Worm (Caenorhabditis elegans): ENCODE data around the gene M02D8.5.
A peak's percentile ranks its signal among the peaks of the same experiment; 100 is the strongest.
"Not testable (repeated sequence)": the region's sequence is repeated elsewhere in the genome, so short reads cannot be mapped to it uniquely, and the experiment has no call there.

Gene M02D8.5

ce11 chrX:8731822-8732221, 29.6 kb downstream of the M02D8.5 start, which contains the start of gene M02D8.6:
Gene M02D8.6 (minus strand): TSS chrX:8731922.
- not testable (repeated sequence) for TF ChIP-seq K12H6.12 (tag; optimal IDR thresholded peaks at IDR 0.05); ccch-3 (GFP tag; optimal IDR thresholded peaks at IDR 0.05); nhr-120 (GFP tag; IDR thresholded peaks at IDR 0.05)

- no peak for TF ChIP-seq zfh-2 (GFP tag; conservative IDR thresholded peaks at IDR 0.05)
- TF ChIP-seq sea-2 (GFP tag; IDR thresholded peaks at IDR 0.05), result no peak
- TF ChIP-seq let-526 (GFP tag; IDR thresholded peaks at IDR 0.05), result no peak
- no peak for TF ChIP-seq hmg-20 (GFP tag; IDR thresholded peaks at IDR 0.05)
- TF ChIP-seq lsl-1 (GFP tag; optimal IDR thresholded peaks at IDR 0.05), result no peak
- no peak for TF ChIP-seq F49E8.2 (tag; optimal IDR thresholded peaks at IDR 0.05; ENCODE audit: insufficient read depth)
- no peak for TF ChIP-seq ceh-58 (GFP tag; IDR thresholded peaks at IDR 0.05)
- no peak for TF ChIP-seq snpc-1.1 (tag; optimal IDR thresholded peaks at IDR 0.05; ENCODE audit: insufficient read depth)
- TF ChIP-seq hrde-1 (tag; optimal IDR thresholded peaks at IDR 0.05; ENCODE audit: borderline replicate concordance), result no peak
Measured at ce11 chrX:8727306-8727705, 34.1 kb downstream of the M02D8.5 start, which contains the start of gene EGAP4.1. Gene EGAP4.1 (minus strand): TSS chrX:8727406.

DNA sequence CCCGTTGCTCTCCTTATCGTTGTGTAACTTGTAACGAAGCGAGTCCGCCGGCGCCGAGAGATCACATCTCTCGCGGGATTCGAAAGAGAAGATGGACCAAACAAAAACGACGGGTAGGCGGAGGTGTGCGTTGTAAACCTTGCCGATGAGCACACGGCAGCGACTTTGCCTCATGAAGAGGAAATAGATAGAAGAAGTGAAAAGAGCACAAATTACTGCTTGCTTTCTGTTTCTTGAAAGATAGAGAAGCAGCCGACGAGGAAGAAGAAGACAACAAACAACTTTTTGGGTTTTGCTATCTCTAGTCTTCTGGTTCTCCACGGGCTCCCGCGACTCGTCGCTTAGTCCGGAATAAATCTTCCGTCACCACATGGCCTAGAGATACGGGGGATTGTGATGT, 37.6 kb downstream of the M02D8.5 start:
- peak; percentile 27 for TF ChIP-seq somi-1 (GFP tag; optimal IDR thresholded peaks at IDR 0.05)
- TF ChIP-seq efl-1 (GFP tag; optimal IDR thresholded peaks at IDR 0.05), result no peak
- no peak for TF ChIP-seq madf-6 (GFP tag; IDR thresholded peaks at IDR 0.05)
- TF ChIP-seq attf-6 (GFP tag; IDR thresholded peaks at IDR 0.05), result no peak
- no peak for TF ChIP-seq sea-2 (GFP tag; IDR thresholded peaks at IDR 0.05)

DNA sequence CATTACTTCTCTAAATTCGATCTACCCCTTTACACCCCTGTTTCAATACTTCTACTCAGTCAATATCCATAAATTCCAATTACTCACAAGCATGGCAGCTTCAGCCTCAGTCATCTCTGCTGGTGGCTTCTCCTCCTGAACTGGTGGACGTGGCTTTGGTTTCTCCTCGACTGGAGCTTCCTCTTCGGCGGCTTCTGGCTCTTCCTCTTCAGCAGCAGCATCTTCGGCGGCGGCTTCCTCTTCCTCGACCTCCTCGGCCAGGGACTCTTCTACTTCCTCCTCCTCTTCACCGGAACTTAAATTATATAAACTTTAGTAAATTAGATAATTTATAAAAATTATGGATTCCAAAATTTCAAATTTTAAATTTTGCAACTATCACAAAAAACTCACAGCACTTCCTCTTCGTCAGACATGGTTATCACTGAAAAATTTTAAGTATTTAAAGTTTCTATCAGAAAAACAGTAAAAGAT, 38.2 kb downstream of the M02D8.5 start, which contains the start of gene tnt-2:
tnt-2 (minus strand) TSS at position 424 of the 474 bp plus-strand sequence.
- TF ChIP-seq egrh-3 (GFP tag; IDR thresholded peaks at IDR 0.05) (peak; percentile 84), F57A8.1 (GFP tag; optimal IDR thresholded peaks at IDR 0.05) (no peak)

ce11 chrX:8721273-8721672, 40.1 kb downstream of the M02D8.5 start:
- TF ChIP-seq snpc-4 (GFP tag; optimal IDR thresholded peaks at IDR 0.05) (no peak), snpc-4 (tag; optimal IDR thresholded peaks at IDR 0.05) (no peak), Y53G8AR.9 (GFP tag; conservative IDR thresholded peaks at IDR 0.05) (no peak), lag-1 (GFP tag; IDR thresholded peaks at IDR 0.05) (no peak), ztf-25 (GFP tag; IDR thresholded peaks at IDR 0.05) (no peak), unc-62 (GFP tag; optimal IDR thresholded peaks at IDR 0.05) (no peak), pbrm-1 (GFP tag; IDR thresholded peaks at IDR 0.05) (no peak), madf-3 (GFP tag; IDR thresholded peaks at IDR 0.05) (no peak), let-526 (GFP tag; IDR thresholded peaks at IDR 0.05) (no peak), xnd-1 (tag; optimal IDR thresholded peaks at IDR 0.05) (no peak), hlh-12 (tag; optimal IDR thresholded peaks at IDR 0.05) (no peak)

DNA sequence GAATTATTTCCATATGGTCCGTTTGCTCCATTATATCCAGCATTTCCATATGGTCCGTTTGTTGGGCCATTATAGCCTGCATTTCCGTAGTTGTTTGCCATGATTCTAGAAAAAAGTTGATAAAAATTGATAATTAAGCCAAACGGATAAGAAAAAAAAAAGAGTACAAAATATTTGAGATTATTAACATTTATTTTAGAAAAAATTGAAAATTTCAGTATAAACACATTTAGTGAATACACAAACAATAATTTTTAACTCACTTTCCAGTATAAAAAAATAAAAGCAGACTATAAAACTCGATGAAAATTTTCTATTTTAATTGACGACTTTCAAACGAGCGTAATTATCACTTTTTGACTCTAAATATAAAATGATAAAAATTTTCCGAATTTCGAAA, 40.7 kb downstream of the M02D8.5 start, which contains the start of gene F53A9.9:
F53A9.9 (minus strand) TSS at position 101 of the 400 bp plus-strand sequence.
- TF ChIP-seq hlh-12 (tag; optimal IDR thresholded peaks at IDR 0.05), result no peak
- TF ChIP-seq attf-6 (GFP tag; IDR thresholded peaks at IDR 0.05), result no peak
- no peak for TF ChIP-seq Y95B8A.8 (GFP tag; IDR thresholded peaks at IDR 0.05)
- TF ChIP-seq lin-54 (GFP tag; optimal IDR thresholded peaks at IDR 0.05), result no peak
- no peak for TF ChIP-seq sea-2 (GFP tag; IDR thresholded peaks at IDR 0.05)
- TF ChIP-seq tbp1 (GFP tag; optimal IDR thresholded peaks at IDR 0.05), result no peak
- no peak for TF ChIP-seq ztf-3 (GFP tag; optimal IDR thresholded peaks at IDR 0.05)
- TF ChIP-seq nhr-120 (GFP tag; IDR thresholded peaks at IDR 0.05), result no peak
- TF ChIP-seq xnd-1 (tag; optimal IDR thresholded peaks at IDR 0.05), result no peak
- no peak for TF ChIP-seq madf-8 (GFP tag; conservative IDR thresholded peaks at IDR 0.05)
- no peak for TF ChIP-seq lsl-1 (GFP tag; optimal IDR thresholded peaks at IDR 0.05)
- no peak for TF ChIP-seq ztf-22 (GFP tag; optimal IDR thresholded peaks at IDR 0.05)
- TF ChIP-seq ama-1 (optimal IDR thresholded peaks at IDR 0.05), result no peak
- TF ChIP-seq ama-1 (GFP tag; optimal IDR thresholded peaks at IDR 0.05), result no peak
- no peak for TF ChIP-seq ceh-58 (GFP tag; IDR thresholded peaks at IDR 0.05)
- TF ChIP-seq nfya-2 (GFP tag; IDR thresholded peaks at IDR 0.05), result no peak
